Worm (Caenorhabditis elegans) whole organism, young adult: ENCODE results near the gene ppat-1.

Source experiments
- B0035.1 ChIP-seq: sonication (generic microtip); optimal IDR thresholded peaks from 2 replicates; lab custom pipeline; 2016; ENCODE audit warnings: missing genetic modification characterization, mild to moderate bottlenecking, missing compliant biosample characterization, missing genotype, missing genetic modification reagents
- F39B2.1 ChIP-seq: fragments of 200-800 bp; sonication (Bioruptor generic); IDR thresholded peaks from 2 replicates; pipeline ENCODE4 v1.3.6; 2022; ENCODE audit warnings: missing genetic modification reagents, missing genetic modification characterization, missing compliant biosample characterization
- Y95B8A.8 ChIP-seq: fragments of 200-800 bp; sonication (Bioruptor generic); IDR thresholded peaks from 2 replicates; pipeline ENCODE4 v1.3.6; 2022; ENCODE audit warnings: missing genetic modification reagents, missing genetic modification characterization, missing compliant biosample characterization
- ama-1 ChIP-seq, 3 experiments: fragments of 150-350 bp in 1 of 3; sonication (generic microtip) in 2 of 3; optimal IDR thresholded peaks; 2 replicates each; lab custom pipeline; 2014 to 2018; ENCODE audit warnings: missing biosample characterization in 2 of 3, missing genetic modification characterization in 2 of 3, missing genetic modification reagents in 2 of 3
- aptf-2 ChIP-seq: fragments of 200-800 bp; sonication (Bioruptor generic); conservative IDR thresholded peaks from 2 replicates; pipeline ENCODE4 v1.3.6; 2022; ENCODE audit warnings: missing genetic modification reagents, missing genetic modification characterization, missing compliant biosample characterization
- ccch-3 ChIP-seq: fragments of 200-800 bp; sonication (Bioruptor generic); optimal IDR thresholded peaks from 2 replicates; lab custom pipeline; 2018; ENCODE audit warnings: mild to moderate bottlenecking, missing genetic modification characterization, missing compliant biosample characterization
- ceh-27 ChIP-seq: fragments of 200-800 bp; sonication (Bioruptor generic); optimal IDR thresholded peaks from 2 replicates; lab custom pipeline; 2018; ENCODE audit warnings: mild to moderate bottlenecking, missing genetic modification characterization, moderate library complexity, missing compliant biosample characterization
- dpl-1 ChIP-seq: fragments of 150-350 bp; optimal IDR thresholded peaks from 2 replicates; lab custom pipeline; 2014; ENCODE audit warnings: missing biosample characterization, missing genetic modification reagents, missing genetic modification characterization
- ets-4 ChIP-seq: fragments of 200-800 bp; sonication (Bioruptor generic); optimal IDR thresholded peaks from 2 replicates; lab custom pipeline; 2018; ENCODE audit warnings: mild to moderate bottlenecking, missing genetic modification characterization, missing compliant biosample characterization
- fkh-3 ChIP-seq: sonication (generic microtip); optimal IDR thresholded peaks from 2 replicates; lab custom pipeline; 2016; ENCODE audit warnings: mild to moderate bottlenecking, missing genetic modification characterization, missing compliant biosample characterization
- mel-28 ChIP-seq: sonication (generic microtip); optimal IDR thresholded peaks from 2 replicates; lab custom pipeline; 2016; ENCODE audit warnings: borderline replicate concordance, mild to moderate bottlenecking, missing genetic modification characterization, missing compliant biosample characterization
- nhr-120 ChIP-seq: fragments of 200-800 bp; sonication (Bioruptor generic); IDR thresholded peaks from 2 replicates; pipeline ENCODE4 v1.3.6; 2022; ENCODE audit warnings: missing genetic modification characterization, missing compliant biosample characterization
- sea-2 ChIP-seq: fragments of 200-800 bp; sonication (Bioruptor generic); IDR thresholded peaks from 2 replicates; pipeline ENCODE4 v1.3.6; 2022; ENCODE audit warnings: missing genetic modification characterization, missing compliant biosample characterization
- sptf-2 ChIP-seq: fragments of 200-800 bp; sonication (Bioruptor generic); optimal IDR thresholded peaks from 2 replicates; lab custom pipeline; 2018; ENCODE audit warnings: mild to moderate bottlenecking, missing genetic modification characterization, missing compliant biosample characterization

- no peak for TF ChIP-seq fkh-3 (tag; lab: Kevin White, UChicago)
- no peak for TF ChIP-seq aptf-2 (GFP tag; lab: Robert Waterston, UW)
- TF ChIP-seq Y95B8A.8 (GFP tag; lab: Robert Waterston, UW): no peak
- no peak for TF ChIP-seq sea-2
- TF ChIP-seq ceh-27: no peak
- no peak for TF ChIP-seq sptf-2 (GFP tag; lab: Kevin White, UChicago)
- TF ChIP-seq ccch-3 (GFP tag; lab: Kevin White, UChicago): no peak
- no peak for TF ChIP-seq ets-4 (GFP tag; lab: Kevin White, UChicago)
- TF ChIP-seq nhr-120 (GFP tag; lab: Robert Waterston, UW): no peak
- TF ChIP-seq F39B2.1 (GFP tag; lab: Robert Waterston, UW): no peak
- no peak for TF ChIP-seq mel-28
- no peak for TF ChIP-seq B0035.1 (tag; lab: Kevin White, UChicago)
- TF ChIP-seq ama-1 (optimal IDR thresholded peaks at IDR 0.05; lab: Kevin White, UChicago): no peak
- no peak for TF ChIP-seq ama-1 (GFP tag; optimal IDR thresholded peaks at IDR 0.05; lab: Kevin White, UChicago)
- TF ChIP-seq dpl-1 (GFP tag; lab: Kevin White, UChicago): no peak
These were observed 17.6 kb upstream of the ppat-1 start, which contains the start of gene T23F11.11 for ce11 chrIII:4671491-4671890.
